Fruit fly (Drosophila melanogaster): Measurements from ENCODE around the gene CG32459.

dm6 chr3L:22824668-22825192, 31.1 kb downstream of the CG32459 start:
- no peak for TF ChIP-seq usp (GFP tag; optimal IDR thresholded peaks at IDR 0.05)
- TF ChIP-seq pan (optimal IDR thresholded peaks at IDR 0.05) = no peak
- no peak for TF ChIP-seq psq (optimal IDR thresholded peaks at IDR 0.05)
- TF ChIP-seq EcR (GFP tag; optimal IDR thresholded peaks at IDR 0.05) = no peak
- TF ChIP-seq CG8478 (optimal IDR thresholded peaks at IDR 0.05) = no peak
- TF ChIP-seq Dll (optimal IDR thresholded peaks at IDR 0.05) = peak; percentile 98
